Worm (Caenorhabditis elegans): Measurements from ENCODE around the gene R04A9.7.
"Not testable (repeated sequence)": the region's sequence is repeated elsewhere in the genome, so short reads cannot be mapped to it uniquely, and the experiment has no call there.

Gene R04A9.7

DNA sequence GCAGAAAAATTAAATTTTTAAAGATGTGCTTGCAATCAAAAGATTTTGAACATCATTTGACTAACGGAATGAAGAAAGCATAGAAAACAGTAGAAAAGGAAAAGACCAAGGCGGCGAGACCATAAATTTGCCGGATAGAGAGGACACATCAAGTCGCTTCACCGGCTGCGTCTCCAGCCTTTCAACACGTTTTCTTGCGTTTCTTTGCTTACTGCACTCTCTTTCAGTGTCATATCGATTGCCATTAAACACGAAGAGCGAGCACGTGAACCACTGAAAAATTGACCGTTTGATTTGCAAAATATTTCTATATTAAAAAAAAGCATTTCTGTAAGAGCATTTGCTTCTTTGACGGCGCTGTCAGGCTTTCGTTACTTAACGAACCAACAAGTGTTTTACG, 46.6 kb downstream of the R04A9.7 start (continued):
- peak; percentile 34 to 51 for TF ChIP-seq lin-35 (GFP tag; optimal IDR thresholded peaks at IDR 0.05)
- no peak for TF ChIP-seq zip-4 (GFP tag; optimal IDR thresholded peaks at IDR 0.05)
- peak; percentile 10 for TF ChIP-seq tbx-2 (tag; optimal IDR thresholded peaks at IDR 0.05)
- no peak for TF ChIP-seq xbp-1 (tag; optimal IDR thresholded peaks at IDR 0.05)
- peak; percentile 58 for TF ChIP-seq lin-14 (GFP tag; optimal IDR thresholded peaks at IDR 0.05)
- no peak for TF ChIP-seq unc-30 (tag; optimal IDR thresholded peaks at IDR 0.05)
- TF ChIP-seq ztf-4 (tag; optimal IDR thresholded peaks at IDR 0.05), result no peak
- no peak for TF ChIP-seq zag-1 (tag; optimal IDR thresholded peaks at IDR 0.05)
- peak; percentile 20 for TF ChIP-seq nhr-71 (tag; optimal IDR thresholded peaks at IDR 0.05)
- TF ChIP-seq elt-2 (tag; optimal IDR thresholded peaks at IDR 0.05), result no peak
- no peak for TF ChIP-seq fkh-8 (tag; optimal IDR thresholded peaks at IDR 0.05)
- TF ChIP-seq mep-1 (tag; optimal IDR thresholded peaks at IDR 0.05), result peak; percentile 31
- no peak for TF ChIP-seq egl-13 (tag; optimal IDR thresholded peaks at IDR 0.05)
- TF ChIP-seq aly-2 (tag; optimal IDR thresholded peaks at IDR 0.05), result no peak
- TF ChIP-seq sup-37 (GFP tag; optimal IDR thresholded peaks at IDR 0.05), result no peak
- no peak for TF ChIP-seq pqm-1 (tag; optimal IDR thresholded peaks at IDR 0.05)
- no peak for TF ChIP-seq efl-3 (GFP tag; optimal IDR thresholded peaks at IDR 0.05)
- TF ChIP-seq ets-5 (GFP tag; IDR thresholded peaks at IDR 0.05), result no peak
- TF ChIP-seq hlh-4 (tag; optimal IDR thresholded peaks at IDR 0.05), result no peak
- no peak for TF ChIP-seq ceh-63 (GFP tag; optimal IDR thresholded peaks at IDR 0.05)
- no peak for TF ChIP-seq ceh-90 (tag; optimal IDR thresholded peaks at IDR 0.05)
- no peak for TF ChIP-seq nhr-85 (tag)
- TF ChIP-seq fos-1 (tag; optimal IDR thresholded peaks at IDR 0.05), result no peak
- TF ChIP-seq dpl-1 (GFP tag; optimal IDR thresholded peaks at IDR 0.05), result no peak
- TF ChIP-seq ceh-8 (GFP tag; optimal IDR thresholded peaks at IDR 0.05), result no peak
- TF ChIP-seq nhr-84 (tag; optimal IDR thresholded peaks at IDR 0.05), result no peak
- no peak for TF ChIP-seq lin-15B (tag; optimal IDR thresholded peaks at IDR 0.05)

DNA sequence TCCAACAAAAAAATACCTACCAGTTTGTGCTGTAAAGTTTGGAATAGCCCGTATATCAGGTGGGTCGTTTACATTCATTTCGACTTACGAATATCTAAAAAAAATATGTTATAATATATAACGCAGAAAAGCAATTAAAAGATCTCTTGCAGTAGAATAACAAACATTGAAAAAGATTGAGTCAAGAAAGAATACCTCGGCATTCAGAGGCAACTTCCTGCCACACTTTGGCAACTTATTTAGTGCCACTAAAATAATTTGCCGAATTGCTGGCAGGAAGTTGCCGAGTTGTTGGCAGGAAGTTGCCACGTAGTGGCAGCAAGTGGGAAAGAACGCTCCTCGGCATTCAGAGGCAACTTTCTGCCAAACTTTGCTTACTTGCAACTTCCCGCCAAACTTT, 47.6 kb downstream of the R04A9.7 start, which contains the start of gene C04E7.3:
C04E7.3 (minus strand) TSS at position 101 of the 400 bp plus-strand sequence.
- TF ChIP-seq pag-3 (tag; optimal IDR thresholded peaks at IDR 0.05; ENCODE audit: borderline replicate concordance, insufficient read depth); lin-15B (tag; optimal IDR thresholded peaks at IDR 0.05); lin-13 (GFP tag; optimal IDR thresholded peaks at IDR 0.05): not testable (repeated sequence)

DNA sequence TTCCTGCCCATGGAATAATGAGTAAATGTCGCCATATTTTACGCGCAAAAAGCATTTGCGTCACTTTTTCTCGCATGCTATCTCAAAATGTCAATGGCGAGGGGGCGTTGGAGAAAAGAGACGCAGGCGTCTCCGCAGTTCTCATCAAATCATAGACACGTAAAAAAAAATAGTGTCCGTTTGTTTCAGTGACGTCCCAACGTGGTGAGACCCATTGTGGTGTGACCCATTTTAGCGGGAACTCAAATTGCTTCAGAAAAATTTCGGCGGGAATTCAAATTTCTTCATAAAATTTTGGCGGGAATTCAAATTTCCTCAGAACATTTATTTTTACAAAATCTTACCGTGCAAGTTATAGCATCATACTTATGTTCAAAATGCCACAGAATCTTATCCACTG, 50.9 kb downstream of the R04A9.7 start:
- TF ChIP-seq aha-1 (tag; optimal IDR thresholded peaks at IDR 0.05) (no peak), sup-37 (GFP tag; optimal IDR thresholded peaks at IDR 0.05) (no peak), lin-15B (tag; optimal IDR thresholded peaks at IDR 0.05) (peak; percentile 3), mep-1 (tag; optimal IDR thresholded peaks at IDR 0.05) (no peak), nhr-71 (tag; optimal IDR thresholded peaks at IDR 0.05) (no peak), blmp-1 (tag; optimal IDR thresholded peaks at IDR 0.05) (no peak), lin-35 (GFP tag; optimal IDR thresholded peaks at IDR 0.05) (peak in 1 of 2 experiments; percentile 29), efl-1 (optimal IDR thresholded peaks at IDR 0.05) (no peak), efl-1 (GFP tag; optimal IDR thresholded peaks at IDR 0.05 in 1 of 2) (peak; percentile 26 to 91)
